Worm (Caenorhabditis elegans): Measurements from ENCODE around the gene rocf-1.
A peak's percentile ranks its signal among the peaks of the same experiment; 100 is the strongest.

The rocf-1 gene

DNA sequence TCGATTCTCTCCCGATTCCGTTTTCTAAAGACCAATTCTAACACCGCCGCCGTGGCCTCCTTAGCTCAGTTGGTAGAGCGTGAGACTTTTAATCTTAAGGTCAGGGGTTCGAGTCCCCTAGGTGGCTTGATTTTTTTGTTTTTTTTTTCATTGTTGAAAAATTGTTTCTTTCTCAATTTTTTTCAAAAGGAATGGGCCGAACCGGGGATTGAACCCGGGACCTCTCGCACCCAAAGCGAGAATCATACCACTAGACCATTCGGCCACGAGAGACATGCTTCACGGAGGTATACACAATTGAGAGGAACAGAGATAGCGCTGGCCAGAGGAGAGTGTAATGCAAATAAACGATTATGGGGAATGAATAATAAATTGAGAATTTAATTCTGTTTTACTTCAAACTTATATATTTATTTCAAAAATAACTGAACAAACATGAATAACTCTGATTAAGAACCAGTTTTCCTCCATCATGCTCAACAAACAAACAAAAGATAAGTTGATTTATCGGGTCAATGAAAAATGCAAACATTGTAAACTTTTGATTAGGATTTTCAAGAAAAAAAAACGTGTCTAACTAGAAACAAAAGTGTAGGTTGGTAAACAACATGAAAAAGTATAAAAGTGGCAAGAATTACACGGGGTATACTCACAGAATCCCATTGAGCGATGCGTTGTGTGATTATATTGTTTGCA lies 878 bp upstream of the rocf-1 start, which contains the start of gene pqn-71 (continued):
- TF ChIP-seq mep-1 (tag; optimal IDR thresholded peaks at IDR 0.05), result peak; percentile 88
- TF ChIP-seq elt-3 (tag; optimal IDR thresholded peaks at IDR 0.05), result peak in 2 of 6 experiments; percentile 45 to 72
- peak; percentile 32 for TF ChIP-seq blmp-1 (tag; optimal IDR thresholded peaks at IDR 0.05)
- peak; percentile 27 for TF ChIP-seq isw-1 (GFP tag; IDR thresholded peaks at IDR 0.05)
- peak; percentile 49 for TF ChIP-seq skn-1 (tag; optimal IDR thresholded peaks at IDR 0.05)
- TF ChIP-seq tbx-2 (tag; optimal IDR thresholded peaks at IDR 0.05), result peak; percentile 76
- no peak for TF ChIP-seq C34B4.2 (tag; optimal IDR thresholded peaks at IDR 0.05)
- TF ChIP-seq aha-1 (tag; optimal IDR thresholded peaks at IDR 0.05), result no peak
- TF ChIP-seq ceh-90 (tag; optimal IDR thresholded peaks at IDR 0.05), result peak; percentile 25
- no peak for TF ChIP-seq Y116A8C.19 (tag; optimal IDR thresholded peaks at IDR 0.05; ENCODE audit: borderline replicate concordance)
- TF ChIP-seq fkh-10 (GFP tag; optimal IDR thresholded peaks at IDR 0.05), result no peak
- TF ChIP-seq fos-1 (tag; optimal IDR thresholded peaks at IDR 0.05), result peak; percentile 47
- no peak for TF ChIP-seq nhr-11 (tag; optimal IDR thresholded peaks at IDR 0.05)
- TF ChIP-seq unc-98 (GFP tag; IDR thresholded peaks at IDR 0.05), result 0 out of 2 replicates have a peak, but pooled peaks have one; percentile 25
- peak; percentile 91 for TF ChIP-seq nhr-47 (tag; optimal IDR thresholded peaks at IDR 0.05)
- TF ChIP-seq snu-23 (GFP tag; optimal IDR thresholded peaks at IDR 0.05), result peak; percentile 90
- 0 out of 2 replicates have a peak, but pooled peaks have one; percentile 43 for TF ChIP-seq ceh-88 (GFP tag; IDR thresholded peaks at IDR 0.05)
- peak; percentile 86 for TF ChIP-seq nhr-85 (tag)
- 0 out of 2 replicates have a peak, but pooled peaks have one; percentile 8 for TF ChIP-seq mab-9 (GFP tag; IDR thresholded peaks at IDR 0.05)
- TF ChIP-seq nhr-90 (tag; optimal IDR thresholded peaks at IDR 0.05; ENCODE audit: poor library complexity), result peak; percentile 94
- TF ChIP-seq pax-3 (tag; optimal IDR thresholded peaks at IDR 0.05), result peak; percentile 64
- no peak for TF ChIP-seq unc-62 (GFP tag; optimal IDR thresholded peaks at IDR 0.05)
- TF ChIP-seq F16B12.6 (tag; optimal IDR thresholded peaks at IDR 0.05), result no peak
- peak; percentile 74 for TF ChIP-seq fkh-8 (tag; optimal IDR thresholded peaks at IDR 0.05)
- TF ChIP-seq grh-1 (GFP tag; IDR thresholded peaks at IDR 0.05), result peak; percentile 34; the same call in 1 of the 2 replicates
- peak; percentile 79 for TF ChIP-seq hpl-2 (GFP tag; optimal IDR thresholded peaks at IDR 0.05)
- no peak for TF ChIP-seq unc-130 (tag; optimal IDR thresholded peaks at IDR 0.05)
- no peak for TF ChIP-seq nhr-237 (tag; optimal IDR thresholded peaks at IDR 0.05)
- TF ChIP-seq egl-27 (tag; optimal IDR thresholded peaks at IDR 0.05), result no peak
- peak; percentile 55 for TF ChIP-seq snpc-4 (tag; optimal IDR thresholded peaks at IDR 0.05)
- TF ChIP-seq zip-4 (GFP tag; optimal IDR thresholded peaks at IDR 0.05), result peak; percentile 33
- no peak for TF ChIP-seq ztf-4 (tag; optimal IDR thresholded peaks at IDR 0.05)
- peak in 1 of 2 experiments; percentile 38 for TF ChIP-seq ztf-11 (tag; optimal IDR thresholded peaks at IDR 0.05)
- peak; percentile 72 for TF ChIP-seq C16A3.4 (tag; optimal IDR thresholded peaks at IDR 0.05)
- no peak for TF ChIP-seq nhr-84 (tag; optimal IDR thresholded peaks at IDR 0.05)
- peak; percentile 86 for TF ChIP-seq nhr-77 (tag; optimal IDR thresholded peaks at IDR 0.05)
- TF ChIP-seq nhr-28 (tag; optimal IDR thresholded peaks at IDR 0.05), result no peak
- peak; percentile 42 to 68 for TF ChIP-seq efl-1 (optimal IDR thresholded peaks at IDR 0.05)
- TF ChIP-seq efl-1 (GFP tag; optimal IDR thresholded peaks at IDR 0.05 in 1 of 2), result peak; percentile 42 to 96
- peak; percentile 22 for TF ChIP-seq efl-3 (GFP tag; optimal IDR thresholded peaks at IDR 0.05)
- TF ChIP-seq irx-1 (tag; optimal IDR thresholded peaks at IDR 0.05), result peak; percentile 74
- TF ChIP-seq vab-15 (tag; optimal IDR thresholded peaks at IDR 0.05), result peak; percentile 2
- TF ChIP-seq nhr-20 (tag; optimal IDR thresholded peaks at IDR 0.05), result peak; percentile 85
- peak; percentile 42 to 75 for TF ChIP-seq lin-35 (GFP tag; optimal IDR thresholded peaks at IDR 0.05)
- no peak for TF ChIP-seq fkh-4 (tag; optimal IDR thresholded peaks at IDR 0.05; ENCODE audit: borderline replicate concordance)
- peak; percentile 41 for TF ChIP-seq sup-37 (GFP tag; optimal IDR thresholded peaks at IDR 0.05)
- TF ChIP-seq lsy-2 (tag; optimal IDR thresholded peaks at IDR 0.05), result no peak
- TF ChIP-seq mef-2 (tag; optimal IDR thresholded peaks at IDR 0.05), result no peak
- peak; percentile 83 for TF ChIP-seq jun-1 (tag; optimal IDR thresholded peaks at IDR 0.05)
- TF ChIP-seq nhr-19 (GFP tag; conservative IDR thresholded peaks at IDR 0.05), result peak; percentile 80
- peak; percentile 56 for TF ChIP-seq rnt-1 (tag; optimal IDR thresholded peaks at IDR 0.05)
- TF ChIP-seq hlh-4 (tag; optimal IDR thresholded peaks at IDR 0.05), result no peak
- no peak for TF ChIP-seq ama-1 (optimal IDR thresholded peaks at IDR 0.05)
